Fruit fly (Drosophila melanogaster) whole organism: ENCODE data around the gene PGRP-LD.

ENCODE experiments used
- CG8478 ChIP-seq: fragments of >200 bp; optimal IDR thresholded peaks from 2 replicates; lab custom pipeline; 2018; ENCODE audit warnings: inconsistent platforms
- Dll ChIP-seq: fragments of >200 bp; optimal IDR thresholded peaks from 2 replicates; lab custom pipeline; 2017
- EcR ChIP-seq, 2 experiments: fragments of >200 bp; optimal IDR thresholded peaks; 2 replicates each; lab custom pipeline; 2017; ENCODE audit warnings: missing biosample characterization in 2 of 2, missing genetic modification characterization in 2 of 2, missing genetic modification reagents in 2 of 2
- pan ChIP-seq: fragments of >200 bp; optimal IDR thresholded peaks from 2 replicates; lab custom pipeline; 2017
- psq ChIP-seq: fragments of >200 bp; optimal IDR thresholded peaks from 2 replicates; lab custom pipeline; 2017
- usp ChIP-seq: fragments of >200 bp; optimal IDR thresholded peaks from 2 replicates; lab custom pipeline; 2017; ENCODE audit warnings: missing biosample characterization, missing genetic modification characterization, mixed read lengths

PGRP-LD gene

dm6 chr3L:5813016-5813415 lies 33.2 kb downstream of the PGRP-LD start, which contains the start of gene mad2:
Gene mad2, minus strand, starts transcription at chr3L:5813093.
- no peak for TF ChIP-seq psq
- no peak for TF ChIP-seq pan
- no peak for TF ChIP-seq CG8478 (lab: Kevin White, UChicago)
- no peak for TF ChIP-seq Dll
- no peak for TF ChIP-seq usp (GFP tag; lab: Kevin White, UChicago)
- TF ChIP-seq EcR (GFP tag; optimal IDR thresholded peaks at IDR 0.05; lab: Kevin White, UChicago), result no peak

DNA sequence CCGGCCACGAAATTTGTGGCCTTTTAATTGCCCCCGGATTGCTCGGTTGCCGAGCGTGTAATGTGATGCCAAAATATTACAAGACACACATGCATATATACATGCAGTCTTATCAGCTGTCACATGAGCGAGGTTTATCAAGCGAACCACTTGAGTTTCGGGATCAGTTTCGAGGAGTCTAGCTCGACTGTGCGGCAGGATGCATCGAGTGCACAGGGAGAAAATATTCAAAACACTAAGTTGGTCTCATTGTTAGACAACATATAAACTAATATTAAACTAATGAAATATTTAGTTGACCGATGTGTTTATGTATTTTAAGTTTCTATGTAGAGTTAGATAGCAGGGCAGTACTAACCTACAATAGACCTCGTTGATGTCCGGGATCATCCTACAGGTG lies 37.3 kb downstream of the PGRP-LD start:
- TF ChIP-seq Dll, result no peak
- no peak for TF ChIP-seq EcR (GFP tag; optimal IDR thresholded peaks at IDR 0.05; lab: Kevin White, UChicago)
- TF ChIP-seq CG8478 (lab: Kevin White, UChicago), result no peak
- TF ChIP-seq usp (GFP tag; lab: Kevin White, UChicago), result no peak
- TF ChIP-seq psq, result no peak

dm6 chr3L:5819310-5819709 lies 39.5 kb downstream of the PGRP-LD start:
- no peak for TF ChIP-seq EcR (GFP tag; optimal IDR thresholded peaks at IDR 0.05; lab: Kevin White, UChicago)
- TF ChIP-seq Dll, result no peak
- TF ChIP-seq usp (GFP tag; lab: Kevin White, UChicago), result no peak
- TF ChIP-seq psq, result no peak
- no peak for TF ChIP-seq pan
- no peak for TF ChIP-seq CG8478 (lab: Kevin White, UChicago)

DNA sequence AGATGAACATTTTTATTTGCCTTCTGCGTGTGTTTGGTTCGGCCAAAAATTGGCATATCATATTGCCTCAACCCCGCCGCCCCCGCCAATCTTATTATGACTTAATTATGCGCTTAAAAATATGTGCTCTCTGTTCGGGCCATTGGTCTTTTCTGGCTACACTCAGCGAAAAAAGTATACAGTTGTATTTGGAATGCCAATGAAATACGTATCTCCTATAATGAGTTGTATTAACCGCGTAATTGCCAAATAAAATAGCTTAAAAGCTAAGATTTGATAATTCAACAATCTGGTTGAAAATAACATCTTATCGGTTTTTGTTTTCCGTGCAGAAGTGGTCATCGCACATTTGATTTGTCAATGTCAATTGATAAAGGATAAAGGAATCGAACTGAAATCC lies 40.2 kb downstream of the PGRP-LD start:
- TF ChIP-seq EcR (GFP tag; optimal IDR thresholded peaks at IDR 0.05; lab: Kevin White, UChicago) (no peak), psq (no peak), usp (GFP tag; lab: Kevin White, UChicago) (no peak), CG8478 (lab: Kevin White, UChicago) (no peak), Dll (no peak), pan (no peak)

DNA sequence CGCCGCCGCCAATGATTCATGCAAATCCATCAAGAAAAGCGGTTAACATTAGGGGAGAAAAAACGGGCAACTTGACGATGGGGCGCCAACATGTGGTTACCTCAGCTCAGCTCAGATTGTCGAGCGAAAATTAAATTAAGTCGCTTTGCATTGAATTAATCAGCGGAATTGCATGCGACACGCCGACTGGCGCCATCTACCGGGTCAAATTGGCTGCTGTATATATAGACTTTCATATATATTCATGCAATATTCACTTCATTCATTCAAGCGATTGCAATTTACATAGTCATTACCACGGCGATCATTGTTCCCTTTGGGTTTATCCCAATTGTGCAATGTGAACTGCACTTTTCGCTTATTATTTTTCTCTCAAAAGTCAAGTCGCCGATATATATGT lies 40.9 kb downstream of the PGRP-LD start:
- TF ChIP-seq CG8478 (lab: Kevin White, UChicago) (no peak), pan (no peak), psq (no peak), usp (GFP tag; lab: Kevin White, UChicago) (no peak), Dll (no peak), EcR (GFP tag; optimal IDR thresholded peaks at IDR 0.05; lab: Kevin White, UChicago) (no peak)

DNA sequence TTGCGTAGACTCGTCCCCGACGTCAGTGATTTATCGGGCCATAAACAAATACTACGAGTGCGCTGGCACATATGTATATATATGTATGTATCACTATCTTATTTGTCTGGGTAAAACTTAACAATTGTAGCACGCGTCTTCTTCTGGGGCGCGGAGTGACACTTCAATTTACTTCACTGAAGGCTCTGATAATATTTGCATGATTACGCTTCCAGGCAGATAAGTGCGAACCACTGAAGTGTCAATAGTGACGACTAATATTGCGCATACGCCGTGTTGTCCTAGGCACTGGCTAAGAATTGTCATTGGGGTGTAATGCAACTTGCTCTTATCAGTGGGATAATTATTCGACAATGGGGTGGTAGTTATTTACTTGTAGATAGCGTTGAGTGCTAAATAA lies 41.7 kb downstream of the PGRP-LD start:
- no peak for TF ChIP-seq pan

- TF ChIP-seq usp (GFP tag; lab: Kevin White, UChicago), result no peak
These were observed 44.1 kb downstream of the PGRP-LD start for dm6 chr3L:5823763-5824445.

DNA sequence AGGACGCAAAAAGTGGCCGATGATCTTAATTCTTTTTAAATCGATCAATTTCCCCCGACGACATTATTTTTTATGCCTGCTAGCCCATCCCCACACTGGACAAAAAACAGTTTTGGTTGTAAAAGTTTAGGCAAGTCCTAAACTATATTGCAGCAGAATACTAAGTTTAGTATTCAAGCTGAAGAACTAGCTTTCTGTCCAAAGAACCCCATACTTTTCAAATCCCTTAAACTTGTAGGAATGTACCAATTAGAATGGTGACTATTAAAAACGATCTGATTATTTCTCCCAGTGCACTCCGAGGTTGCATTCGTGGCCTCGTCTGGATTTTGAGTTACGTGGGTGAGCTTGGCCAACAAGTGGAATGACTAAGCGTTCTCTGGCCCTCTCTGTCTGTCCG lies 45.6 kb downstream of the PGRP-LD start:
- TF ChIP-seq psq (no peak), pan (no peak), EcR (GFP tag; optimal IDR thresholded peaks at IDR 0.05; lab: Kevin White, UChicago) (no peak), CG8478 (lab: Kevin White, UChicago) (no peak), Dll (no peak), usp (GFP tag; lab: Kevin White, UChicago) (no peak)

- TF ChIP-seq pan, result no peak
These were observed 48.4 kb downstream of the PGRP-LD start for dm6 chr3L:5828275-5828674.

- TF ChIP-seq Dll (no peak), EcR (GFP tag; optimal IDR thresholded peaks at IDR 0.05; lab: Kevin White, UChicago) (no peak), pan (no peak), psq (no peak), usp (GFP tag; lab: Kevin White, UChicago) (no peak), CG8478 (lab: Kevin White, UChicago) (no peak)
These were observed 48.8 kb downstream of the PGRP-LD start for dm6 chr3L:5828684-5829083.

DNA sequence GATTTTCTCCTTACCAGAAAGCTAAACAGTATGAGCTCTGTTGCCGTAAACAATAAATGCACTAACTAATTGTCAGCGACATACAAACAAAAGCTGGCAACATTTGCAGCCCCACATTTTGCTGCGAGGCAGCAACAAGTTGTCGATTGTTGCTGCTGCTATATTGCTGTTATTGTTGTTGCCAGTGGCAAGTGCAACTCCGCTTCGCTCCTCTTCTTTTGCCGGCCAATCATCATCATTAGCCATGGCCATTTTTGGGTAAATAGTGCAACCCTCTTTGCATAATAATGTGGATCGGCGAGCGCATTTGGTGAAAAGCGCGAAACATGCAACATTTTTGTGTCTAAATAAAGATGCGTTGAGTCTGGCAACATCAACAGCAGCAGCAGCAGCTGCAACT lies 50.8 kb downstream of the PGRP-LD start:
- TF ChIP-seq Dll (no peak), usp (GFP tag; lab: Kevin White, UChicago) (no peak), EcR (GFP tag; optimal IDR thresholded peaks at IDR 0.05; lab: Kevin White, UChicago) (no peak), CG8478 (lab: Kevin White, UChicago) (no peak), psq (no peak), pan (no peak)

DNA sequence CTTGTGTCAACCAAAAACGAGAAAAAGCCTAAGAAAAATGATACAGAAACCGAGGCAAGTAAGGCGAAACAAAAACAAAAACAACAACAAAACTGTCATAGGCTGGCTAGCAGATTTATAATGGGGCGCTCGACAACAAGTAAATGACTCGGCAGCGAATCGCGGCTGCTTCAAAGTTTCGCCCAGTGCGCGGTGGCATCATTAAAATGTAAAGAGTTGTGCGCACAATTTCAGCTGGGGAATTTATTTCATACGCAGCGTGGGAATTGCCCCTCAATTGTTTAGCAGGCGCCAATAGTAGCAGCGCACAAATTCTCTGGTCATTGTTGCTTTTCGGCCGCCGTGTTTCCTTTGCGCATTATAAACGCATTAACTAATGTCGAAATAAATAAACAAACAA lies 52.0 kb downstream of the PGRP-LD start:
- TF ChIP-seq pan (no peak), psq (no peak), Dll (no peak), EcR (GFP tag; optimal IDR thresholded peaks at IDR 0.05; lab: Kevin White, UChicago) (no peak), CG8478 (lab: Kevin White, UChicago) (no peak), usp (GFP tag; lab: Kevin White, UChicago) (no peak)

DNA sequence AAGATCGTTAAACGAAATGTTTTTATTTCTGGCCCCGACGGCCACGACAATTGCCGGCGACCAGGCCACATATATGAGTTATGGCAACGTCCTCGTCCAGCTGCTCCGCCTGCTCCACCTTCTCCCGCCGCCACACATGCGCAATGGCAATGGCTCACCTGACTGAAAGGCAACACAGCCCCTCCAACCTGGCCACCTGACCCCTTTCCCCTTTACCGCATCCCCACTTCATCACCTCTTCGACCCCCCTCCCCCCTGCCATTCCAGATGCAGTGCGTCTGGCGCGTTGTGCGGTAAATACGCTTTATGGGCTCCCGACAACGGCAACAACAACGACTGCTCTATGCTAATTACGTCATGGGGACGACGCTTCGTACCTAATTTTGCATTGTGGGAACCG lies 53.9 kb downstream of the PGRP-LD start:
- TF ChIP-seq usp (GFP tag; lab: Kevin White, UChicago) (no peak), pan (no peak), CG8478 (lab: Kevin White, UChicago) (no peak)

dm6 chr3L:5834245-5834644 lies 54.4 kb downstream of the PGRP-LD start:
- no peak for TF ChIP-seq usp (GFP tag; lab: Kevin White, UChicago)
- no peak for TF ChIP-seq CG8478 (lab: Kevin White, UChicago)
- no peak for TF ChIP-seq EcR (GFP tag; optimal IDR thresholded peaks at IDR 0.05; lab: Kevin White, UChicago)
- no peak for TF ChIP-seq psq
- no peak for TF ChIP-seq pan
- no peak for TF ChIP-seq Dll
